Worm (Caenorhabditis elegans) whole organism, L2 larva: ENCODE data around the gene T06A1.5.

Source experiments
- aly-2 ChIP-seq: fragments of 150-350 bp; optimal IDR thresholded peaks from 2 replicates; lab custom pipeline; 2014; ENCODE audit warnings: missing biosample characterization, missing genetic modification characterization
- blmp-1 ChIP-seq: sonication (generic microtip); optimal IDR thresholded peaks from 2 replicates; lab custom pipeline; 2017; ENCODE audit warnings: missing genetic modification characterization, mild to moderate bottlenecking, missing compliant biosample characterization, antibody characterized with exemption, moderate library complexity; ENCODE audit not compliant: insufficient read depth
- ceh-82 ChIP-seq: fragments of 150-350 bp; optimal IDR thresholded peaks from 2 replicates; lab custom pipeline; 2014; ENCODE audit warnings: missing biosample characterization, missing genetic modification characterization
- elt-3 ChIP-seq: sonication (generic microtip); optimal IDR thresholded peaks from 2 replicates; lab custom pipeline; 2017; ENCODE audit warnings: missing biosample characterization, missing genetic modification characterization
- nhr-237 ChIP-seq: fragments of 150-350 bp; optimal IDR thresholded peaks from 2 replicates; lab custom pipeline; 2014; ENCODE audit warnings: missing biosample characterization, missing genetic modification characterization
- nhr-77 ChIP-seq: fragments of 150-350 bp; optimal IDR thresholded peaks from 2 replicates; lab custom pipeline; 2014; ENCODE audit warnings: missing biosample characterization, missing genetic modification characterization
- skn-1 ChIP-seq: sonication (generic microtip); optimal IDR thresholded peaks from 2 replicates; lab custom pipeline; 2017; ENCODE audit warnings: missing biosample characterization, missing genetic modification characterization

ce11 chrV:1892567-1893277, 34.3 kb upstream of the T06A1.5 start, which contains the start of gene zig-11:
- TF ChIP-seq nhr-237 (tag; lab: Kevin White, UChicago) (no peak), skn-1 (tag; lab: Kevin White, UChicago) (no peak), ceh-82 (tag; lab: Kevin White, UChicago) (no peak), aly-2 (tag; lab: Kevin White, UChicago) (no peak), nhr-77 (tag; lab: Kevin White, UChicago) (no peak), blmp-1 (tag; lab: Kevin White, UChicago) (peak; percentile 94), elt-3 (tag; lab: Kevin White, UChicago) (no peak)
